Worm (Caenorhabditis elegans) whole organism, L1 larva: ENCODE measurements around the gene C24H11.5.

Experiments used
- C16A3.4 ChIP-seq: fragments of 150-350 bp; optimal IDR thresholded peaks from 2 replicates; lab custom pipeline; 2014; ENCODE audit warnings: missing biosample characterization, missing genetic modification characterization
- C34B4.2 ChIP-seq: sonication (generic microtip); optimal IDR thresholded peaks from 2 replicates; lab custom pipeline; 2017; ENCODE audit warnings: mild to moderate bottlenecking, missing genetic modification characterization, missing compliant biosample characterization
- F16B12.6 ChIP-seq: fragments of 150-350 bp; optimal IDR thresholded peaks from 2 replicates; lab custom pipeline; 2014; ENCODE audit warnings: missing biosample characterization, missing genetic modification characterization
- Y116A8C.19 ChIP-seq: sonication (generic microtip); optimal IDR thresholded peaks from 2 replicates; lab custom pipeline; 2016; ENCODE audit warnings: missing compliant biosample characterization, missing genetic modification characterization, borderline replicate concordance
- alr-1 ChIP-seq: fragments of 200-800 bp; sonication (Bioruptor generic); optimal IDR thresholded peaks from 2 replicates; lab custom pipeline; 2018; ENCODE audit warnings: borderline replicate concordance, mild to moderate bottlenecking, missing genetic modification characterization, missing compliant biosample characterization
- ama-1 ChIP-seq: fragments of 150-350 bp; optimal IDR thresholded peaks from 2 replicates; lab custom pipeline; 2014
- ceh-90 ChIP-seq: sonication (generic microtip); optimal IDR thresholded peaks from 2 replicates; lab custom pipeline; 2016; ENCODE audit warnings: missing genetic modification characterization, missing compliant biosample characterization
- efl-1 ChIP-seq, 4 experiments: fragments of 150-350 bp; optimal IDR thresholded peaks in 3 of 4; peaks in 1 of 4; 1 replicate in 1 of 4; 2 replicates in 3 of 4; lab custom pipeline; 2014; ENCODE audit warnings: missing biosample characterization in 2 of 4, missing genetic modification characterization in 2 of 4, missing genetic modification reagents in 2 of 4
- egl-27 ChIP-seq, 2 experiments: fragments of 150-350 bp in 1 of 2; sonication (generic microtip); optimal IDR thresholded peaks; 3 replicates each; lab custom pipeline; 2017 to 2018; ENCODE audit warnings: missing biosample characterization in 2 of 2, missing genetic modification characterization in 2 of 2, missing genetic modification reagents in 2 of 2
- elt-2 ChIP-seq: sonication (generic microtip); optimal IDR thresholded peaks from 2 replicates; lab custom pipeline; 2016; ENCODE audit warnings: missing genetic modification characterization, mild to moderate bottlenecking, inconsistent platforms, missing compliant biosample characterization, missing genetic modification reagents
- elt-3 ChIP-seq, 6 experiments: fragments of 150-350 bp in 1 of 6; sonication (generic microtip); optimal IDR thresholded peaks; 2 replicates each; lab custom pipeline; 2017 to 2018; ENCODE audit warnings: missing biosample characterization in 6 of 6, missing genetic modification characterization in 6 of 6, inconsistent platforms in 1 of 6
- fkh-10 ChIP-seq: sonication (generic microtip); optimal IDR thresholded peaks from 2 replicates; lab custom pipeline; 2017; ENCODE audit warnings: missing biosample characterization, missing genetic modification reagents, missing genetic modification characterization
- fkh-4 ChIP-seq: sonication (generic microtip); optimal IDR thresholded peaks from 2 replicates; lab custom pipeline; 2016; ENCODE audit warnings: missing compliant biosample characterization, missing genetic modification characterization, borderline replicate concordance
- fos-1 ChIP-seq: fragments of 150-350 bp; optimal IDR thresholded peaks from 2 replicates; lab custom pipeline; 2014; ENCODE audit warnings: missing biosample characterization, missing genetic modification characterization
- hlh-17 ChIP-seq: fragments of 200-800 bp; sonication (Bioruptor generic); optimal IDR thresholded peaks from 2 replicates; lab custom pipeline; 2018; ENCODE audit warnings: missing genetic modification characterization, mild to moderate bottlenecking, missing compliant biosample characterization, moderate library complexity, borderline replicate concordance
- hlh-4 ChIP-seq: sonication (generic microtip); optimal IDR thresholded peaks from 2 replicates; lab custom pipeline; 2016; ENCODE audit warnings: mild to moderate bottlenecking, missing genetic modification characterization, missing compliant biosample characterization
- hpl-2 ChIP-seq: fragments of 150-350 bp; optimal IDR thresholded peaks from 2 replicates; lab custom pipeline; 2014; ENCODE audit warnings: missing biosample characterization, missing genetic modification reagents, missing genetic modification characterization
- lin-13 ChIP-seq: fragments of 150-350 bp; optimal IDR thresholded peaks from 2 replicates; lab custom pipeline; 2014; ENCODE audit warnings: missing biosample characterization, missing genetic modification reagents, missing genetic modification characterization
- lin-15B ChIP-seq: fragments of 150-350 bp; sonication (generic microtip); optimal IDR thresholded peaks from 3 replicates; lab custom pipeline; 2014; ENCODE audit warnings: missing biosample characterization, missing genetic modification characterization
- lir-3 ChIP-seq: sonication (generic microtip); optimal IDR thresholded peaks from 2 replicates; lab custom pipeline; 2016; ENCODE audit warnings: mild to moderate bottlenecking, missing genetic modification characterization, moderate library complexity, missing compliant biosample characterization; ENCODE audit not compliant: poor library complexity
- lsy-2 ChIP-seq, 2 experiments: fragments of 150-350 bp; optimal IDR thresholded peaks; 2 replicates each; lab custom pipeline; 2014; ENCODE audit warnings: missing biosample characterization in 2 of 2, missing genetic modification characterization in 2 of 2
- mab-9 ChIP-seq: fragments of 200-800 bp; sonication (Bioruptor generic); IDR thresholded peaks from 2 replicates; pipeline ENCODE4 v1.3.6; 2022; ENCODE audit warnings: missing genetic modification reagents, missing genetic modification characterization, missing compliant biosample characterization
- mdl-1 ChIP-seq, 2 experiments: fragments of 150-350 bp; optimal IDR thresholded peaks; 2 replicates each; lab custom pipeline; 2014 to 2017; ENCODE audit warnings: missing biosample characterization in 2 of 2, missing genetic modification characterization in 2 of 2, inconsistent platforms in 1 of 2
- mef-2 ChIP-seq: fragments of 150-350 bp; optimal IDR thresholded peaks from 2 replicates; lab custom pipeline; 2014; ENCODE audit warnings: missing biosample characterization, missing genetic modification characterization
- mep-1 ChIP-seq: fragments of 150-350 bp; optimal IDR thresholded peaks from 2 replicates; lab custom pipeline; 2014; ENCODE audit warnings: missing biosample characterization, missing genetic modification characterization
- nhr-20 ChIP-seq: sonication (generic microtip); optimal IDR thresholded peaks from 2 replicates; lab custom pipeline; 2016; ENCODE audit warnings: mild to moderate bottlenecking, missing genetic modification characterization, missing compliant biosample characterization
- nhr-237 ChIP-seq: fragments of 150-350 bp; optimal IDR thresholded peaks from 2 replicates; lab custom pipeline; 2014; ENCODE audit warnings: missing biosample characterization, missing genetic modification characterization
- nhr-28 ChIP-seq: fragments of 150-350 bp; optimal IDR thresholded peaks from 2 replicates; lab custom pipeline; 2014; ENCODE audit warnings: missing biosample characterization, missing genetic modification characterization
- nhr-71 ChIP-seq: sonication (generic microtip); optimal IDR thresholded peaks from 2 replicates; lab custom pipeline; 2016; ENCODE audit warnings: mild to moderate bottlenecking, missing genetic modification characterization, moderate library complexity, missing compliant biosample characterization
- nhr-76 ChIP-seq: sonication (generic microtip); optimal IDR thresholded peaks from 2 replicates; lab custom pipeline; 2017; ENCODE audit warnings: missing biosample characterization, missing genetic modification characterization
- nhr-77 ChIP-seq: fragments of 150-350 bp; optimal IDR thresholded peaks from 2 replicates; lab custom pipeline; 2014; ENCODE audit warnings: missing biosample characterization, missing genetic modification characterization
- nhr-84 ChIP-seq: sonication (generic microtip); optimal IDR thresholded peaks from 2 replicates; lab custom pipeline; 2017; ENCODE audit warnings: missing biosample characterization, missing genetic modification characterization
- nhr-90 ChIP-seq: sonication (generic microtip); optimal IDR thresholded peaks from 2 replicates; lab custom pipeline; 2016; ENCODE audit warnings: mild to moderate bottlenecking, missing genetic modification characterization, missing compliant biosample characterization; ENCODE audit not compliant: poor library complexity
- pag-3 ChIP-seq: sonication (generic microtip); optimal IDR thresholded peaks from 2 replicates; lab custom pipeline; 2017; ENCODE audit warnings: missing genetic modification characterization, mild to moderate bottlenecking, missing compliant biosample characterization, antibody characterized with exemption, borderline replicate concordance; ENCODE audit not compliant: insufficient read depth
- pqm-1 ChIP-seq: sonication (generic microtip); optimal IDR thresholded peaks from 3 replicates; lab custom pipeline; 2017; ENCODE audit warnings: missing biosample characterization, missing genetic modification characterization
- snpc-4 ChIP-seq: fragments of 150-350 bp; optimal IDR thresholded peaks from 2 replicates; lab custom pipeline; 2014; ENCODE audit warnings: missing biosample characterization, missing genetic modification characterization
- sox-4 ChIP-seq: sonication (generic microtip); optimal IDR thresholded peaks from 2 replicates; lab custom pipeline; 2016; ENCODE audit warnings: missing genetic modification characterization, missing compliant biosample characterization
- sptf-1 ChIP-seq: fragments of 150-350 bp; optimal IDR thresholded peaks from 2 replicates; lab custom pipeline; 2014; ENCODE audit warnings: missing biosample characterization, missing genetic modification characterization
- sup-37 ChIP-seq: fragments of 200-800 bp; sonication (Bioruptor generic); optimal IDR thresholded peaks from 2 replicates; lab custom pipeline; 2018; ENCODE audit warnings: mild to moderate bottlenecking, missing genetic modification characterization, missing compliant biosample characterization
- unc-130 ChIP-seq: fragments of 150-350 bp; optimal IDR thresholded peaks from 2 replicates; lab custom pipeline; 2017; ENCODE audit warnings: missing biosample characterization, missing genetic modification characterization, inconsistent platforms
- unc-62 ChIP-seq: fragments of 150-350 bp; optimal IDR thresholded peaks from 2 replicates; lab custom pipeline; 2014; ENCODE audit warnings: missing biosample characterization, missing genetic modification reagents, missing genetic modification characterization
- xbp-1 ChIP-seq: sonication (generic microtip); optimal IDR thresholded peaks from 2 replicates; lab custom pipeline; 2016; ENCODE audit warnings: missing genetic modification characterization, missing compliant biosample characterization
- zag-1 ChIP-seq: fragments of 150-350 bp; optimal IDR thresholded peaks from 2 replicates; lab custom pipeline; 2014; ENCODE audit warnings: missing biosample characterization, missing genetic modification characterization
- zip-4 ChIP-seq: fragments of 200-800 bp; sonication (Bioruptor generic); optimal IDR thresholded peaks from 2 replicates; lab custom pipeline; 2018; ENCODE audit warnings: mild to moderate bottlenecking, missing genetic modification characterization, moderate library complexity, missing compliant biosample characterization
- ztf-4 ChIP-seq: fragments of 150-350 bp; optimal IDR thresholded peaks from 2 replicates; lab custom pipeline; 2014; ENCODE audit warnings: missing biosample characterization, missing genetic modification characterization

C24H11.5 gene

ce11 chrIII:11738482-11738881 is 41.6 kb upstream of the C24H11.5 start (continued):
- TF ChIP-seq nhr-28 (tag; lab: Kevin White, UChicago) (no peak), sox-4 (tag; lab: Kevin White, UChicago) (no peak), C34B4.2 (no peak), fkh-10 (GFP tag; lab: Kevin White, UChicago) (no peak), ama-1 (lab: Kevin White, UChicago) (no peak), nhr-77 (tag; lab: Kevin White, UChicago) (no peak), unc-62 (no peak), alr-1 (no peak), mep-1 (no peak), hlh-17 (GFP tag; lab: Kevin White, UChicago) (no peak), zag-1 (tag; lab: Kevin White, UChicago) (peak; percentile 28), lin-13 (GFP tag; lab: Kevin White, UChicago) (no peak), pag-3 (tag; lab: Kevin White, UChicago) (no peak), elt-3 (tag; optimal IDR thresholded peaks at IDR 0.05; lab: Kevin White, UChicago) (peak in 2 of 6 experiments; percentile 6 to 65), Y116A8C.19 (tag; lab: Kevin White, UChicago) (no peak), C16A3.4 (tag; lab: Kevin White, UChicago) (peak; percentile 29), F16B12.6 (tag; lab: Kevin White, UChicago) (no peak), nhr-71 (tag; lab: Kevin White, UChicago) (peak; percentile 80), nhr-237 (tag; lab: Kevin White, UChicago) (no peak), sup-37 (GFP tag; lab: Kevin White, UChicago) (no peak), mab-9 (peak; percentile 52; the same call in 1 of the 2 replicates), nhr-20 (tag; lab: Kevin White, UChicago) (peak; percentile 57), lir-3 (tag; lab: Kevin White, UChicago) (no peak), fos-1 (tag; lab: Kevin White, UChicago) (no peak), ztf-4 (tag; lab: Kevin White, UChicago) (no peak), unc-130 (tag; lab: Kevin White, UChicago) (peak; percentile 25), ceh-90 (tag; lab: Kevin White, UChicago) (no peak), efl-1 (optimal IDR thresholded peaks at IDR 0.05; lab: Kevin White, UChicago) (peak; percentile 43 to 48), efl-1 (GFP tag; optimal IDR thresholded peaks at IDR 0.05 in 1 of 2; lab: Kevin White, UChicago) (peak; percentile 31 to 33), sptf-1 (no peak), fkh-4 (tag; lab: Kevin White, UChicago) (no peak), elt-2 (tag; lab: Kevin White, UChicago) (no peak), xbp-1 (tag; lab: Kevin White, UChicago) (no peak), mdl-1 (tag; optimal IDR thresholded peaks at IDR 0.05; lab: Kevin White, UChicago) (peak in 1 of 2 experiments; percentile 11), lsy-2 (tag; optimal IDR thresholded peaks at IDR 0.05; lab: Kevin White, UChicago) (peak; percentile 57 to 65), nhr-84 (no peak), hlh-4 (tag; lab: Kevin White, UChicago) (no peak), egl-27 (tag; optimal IDR thresholded peaks at IDR 0.05; lab: Kevin White, UChicago) (no peak), nhr-90 (tag; lab: Kevin White, UChicago) (peak; percentile 8), lin-15B (tag; lab: Kevin White, UChicago) (no peak), mef-2 (tag; lab: Kevin White, UChicago) (no peak), hpl-2 (GFP tag; lab: Kevin White, UChicago) (no peak), zip-4 (GFP tag; lab: Kevin White, UChicago) (no peak), nhr-76 (tag; lab: Kevin White, UChicago) (no peak), pqm-1 (tag; lab: Kevin White, UChicago) (no peak), snpc-4 (tag; lab: Kevin White, UChicago) (peak; percentile 26)
